Fruit fly (Drosophila melanogaster) whole organism, adult: Measurements from ENCODE around the gene Or67d.

ENCODE experiments used
- CG11617 ChIP-seq: fragments of 200-800 bp; sonication (Bioruptor generic); optimal IDR thresholded peaks from 2 replicates; lab custom pipeline; 2017; ENCODE audit warnings: mild to moderate bottlenecking, missing biosample characterization, missing genetic modification reagents, missing genetic modification characterization
- CG12768 ChIP-seq: fragments of 200-800 bp; sonication (Bioruptor generic); optimal IDR thresholded peaks from 2 replicates; lab custom pipeline; 2017; ENCODE audit warnings: missing biosample characterization, missing genetic modification characterization, mild to moderate bottlenecking, moderate library complexity, missing genetic modification reagents
- CG14711 ChIP-seq: fragments of 200-800 bp; sonication (Bioruptor generic); optimal IDR thresholded peaks from 2 replicates; lab custom pipeline; 2018; ENCODE audit warnings: missing biosample characterization, mild to moderate bottlenecking, missing genetic modification characterization, moderate library complexity
- CG1620 ChIP-seq: fragments of 200-800 bp; sonication (Bioruptor generic); optimal IDR thresholded peaks from 2 replicates; lab custom pipeline; 2016; ENCODE audit warnings: missing biosample characterization, missing genetic modification characterization
- CG33017 ChIP-seq: fragments of 200-800 bp; sonication (Bioruptor generic); optimal IDR thresholded peaks from 2 replicates; lab custom pipeline; 2018; ENCODE audit warnings: missing biosample characterization, mild to moderate bottlenecking, missing genetic modification characterization, moderate library complexity
- CG5204 ChIP-seq: fragments of 200-800 bp; sonication (Bioruptor generic); optimal IDR thresholded peaks from 2 replicates; lab custom pipeline; 2016; ENCODE audit warnings: missing biosample characterization, missing genetic modification characterization
- CG7045 ChIP-seq: fragments of 200-800 bp; sonication (Bioruptor generic); optimal IDR thresholded peaks from 2 replicates; lab custom pipeline; 2017; ENCODE audit warnings: missing biosample characterization, mild to moderate bottlenecking, missing genetic modification characterization
- CG7101 ChIP-seq: fragments of 200-800 bp; sonication (Bioruptor generic); optimal IDR thresholded peaks from 2 replicates; lab custom pipeline; 2018; ENCODE audit warnings: missing biosample characterization, mild to moderate bottlenecking, missing genetic modification characterization, moderate library complexity
- Clk ChIP-seq: fragments of 200-800 bp; sonication (Bioruptor generic); optimal IDR thresholded peaks from 2 replicates; lab custom pipeline; 2017; ENCODE audit warnings: missing biosample characterization, missing genetic modification characterization
- Crg-1 ChIP-seq: fragments of 200-800 bp; sonication (Bioruptor generic); optimal IDR thresholded peaks from 2 replicates; lab custom pipeline; 2016; ENCODE audit warnings: missing biosample characterization, missing genetic modification characterization
- Hr96 ChIP-seq: fragments of 200-800 bp; sonication (Bioruptor generic); optimal IDR thresholded peaks from 2 replicates; lab custom pipeline; 2016; ENCODE audit warnings: missing biosample characterization, missing genetic modification characterization
- Mnt ChIP-seq: fragments of 200-800 bp; sonication (Bioruptor generic); optimal IDR thresholded peaks from 2 replicates; lab custom pipeline; 2016; ENCODE audit warnings: missing biosample characterization, mild to moderate bottlenecking, missing genetic modification characterization
- bab1 ChIP-seq: fragments of 200-800 bp; sonication (Bioruptor generic); optimal IDR thresholded peaks from 3 replicates; lab custom pipeline; 2019; ENCODE audit warnings: missing biosample characterization, mild to moderate bottlenecking, missing genetic modification characterization, moderate library complexity
- cic ChIP-seq: fragments of 200-800 bp; sonication (Bioruptor generic); optimal IDR thresholded peaks from 2 replicates; lab custom pipeline; 2017; ENCODE audit warnings: missing biosample characterization, mild to moderate bottlenecking, missing genetic modification characterization, moderate library complexity
- cnc ChIP-seq, 2 experiments: fragments of >200 bp; optimal IDR thresholded peaks; 2 replicates each; lab custom pipeline; 2017
- kay ChIP-seq: fragments of 200-800 bp; sonication (Bioruptor generic); peaks from one replicate; lab custom pipeline; 2016; ENCODE audit warnings: missing biosample characterization, missing genetic modification characterization, borderline replicate concordance
- ovo ChIP-seq: fragments of 200-800 bp; sonication (Bioruptor generic); optimal IDR thresholded peaks from 2 replicates; lab custom pipeline; 2016; ENCODE audit warnings: missing biosample characterization, missing genetic modification characterization
- pad ChIP-seq: fragments of 200-800 bp; sonication (Bioruptor generic); optimal IDR thresholded peaks from 3 replicates; lab custom pipeline; 2017; ENCODE audit warnings: missing biosample characterization, missing genetic modification characterization, mild to moderate bottlenecking, moderate library complexity, missing genetic modification reagents
- tj ChIP-seq: fragments of 200-800 bp; sonication (Bioruptor generic); optimal IDR thresholded peaks from 3 replicates; lab custom pipeline; 2017; ENCODE audit warnings: missing biosample characterization, mild to moderate bottlenecking, missing genetic modification characterization, moderate library complexity
- toe ChIP-seq: fragments of 200-800 bp; sonication (Bioruptor generic); optimal IDR thresholded peaks from 2 replicates; lab custom pipeline; 2016; ENCODE audit warnings: missing biosample characterization, missing genetic modification characterization

The Or67d gene

DNA sequence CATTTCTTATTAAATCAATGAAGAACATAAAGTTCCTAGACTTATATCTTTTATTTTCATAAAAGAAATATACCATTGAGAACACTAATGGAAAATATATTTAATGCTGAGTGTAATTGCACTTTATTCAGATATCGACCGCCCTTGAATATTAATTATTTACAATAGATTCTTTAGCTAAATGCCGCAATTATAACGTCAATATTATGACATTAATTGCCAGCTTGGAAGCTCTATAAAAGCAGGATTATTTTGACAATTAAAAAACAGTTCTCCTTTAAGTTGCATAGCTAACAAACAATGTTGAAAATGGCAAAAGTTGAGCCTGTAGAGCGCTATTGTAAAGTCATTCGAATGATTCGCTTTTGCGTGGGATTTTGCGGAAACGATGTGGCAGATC is at the start of gene Or67d:
Gene Or67d, plus strand, starts transcription at position 301 of the 400 bp plus-strand sequence.
- TF ChIP-seq CG1620 (GFP tag; lab: Kevin White, UChicago) (no peak), toe (GFP tag; lab: Kevin White, UChicago) (no peak), Mnt (GFP tag; lab: Kevin White, UChicago) (no peak), CG7101 (tag; lab: Kevin White, UChicago) (no peak), cnc (optimal IDR thresholded peaks at IDR 0.05; lab: Kevin White, UChicago) (no peak), tj (no peak), CG11617 (no peak), CG7045 (GFP tag; lab: Kevin White, UChicago) (no peak), CG12768 (no peak), ovo (GFP tag; lab: Kevin White, UChicago) (no peak)

DNA sequence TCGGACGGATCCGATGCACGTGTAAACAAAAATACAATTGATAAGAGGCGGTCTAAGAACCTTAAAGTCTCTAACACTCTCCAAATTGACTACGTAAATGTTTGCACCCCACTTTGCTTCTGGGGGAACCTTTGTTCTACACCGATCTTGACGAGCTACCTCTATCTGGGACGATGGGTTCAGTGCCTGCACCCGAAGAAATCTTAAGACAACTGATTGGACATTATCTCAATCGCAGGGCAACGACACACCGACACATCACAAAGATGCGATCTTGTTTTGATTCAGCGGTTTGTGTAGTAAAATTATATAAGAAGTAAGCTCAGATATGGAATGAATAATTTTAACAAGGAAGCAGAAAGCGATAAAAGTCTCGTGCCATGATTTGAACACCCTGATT is 49.6 kb upstream of the Or67d start:
- TF ChIP-seq ovo (GFP tag; lab: Kevin White, UChicago), result no peak
- no peak for TF ChIP-seq CG7045 (GFP tag; lab: Kevin White, UChicago)

DNA sequence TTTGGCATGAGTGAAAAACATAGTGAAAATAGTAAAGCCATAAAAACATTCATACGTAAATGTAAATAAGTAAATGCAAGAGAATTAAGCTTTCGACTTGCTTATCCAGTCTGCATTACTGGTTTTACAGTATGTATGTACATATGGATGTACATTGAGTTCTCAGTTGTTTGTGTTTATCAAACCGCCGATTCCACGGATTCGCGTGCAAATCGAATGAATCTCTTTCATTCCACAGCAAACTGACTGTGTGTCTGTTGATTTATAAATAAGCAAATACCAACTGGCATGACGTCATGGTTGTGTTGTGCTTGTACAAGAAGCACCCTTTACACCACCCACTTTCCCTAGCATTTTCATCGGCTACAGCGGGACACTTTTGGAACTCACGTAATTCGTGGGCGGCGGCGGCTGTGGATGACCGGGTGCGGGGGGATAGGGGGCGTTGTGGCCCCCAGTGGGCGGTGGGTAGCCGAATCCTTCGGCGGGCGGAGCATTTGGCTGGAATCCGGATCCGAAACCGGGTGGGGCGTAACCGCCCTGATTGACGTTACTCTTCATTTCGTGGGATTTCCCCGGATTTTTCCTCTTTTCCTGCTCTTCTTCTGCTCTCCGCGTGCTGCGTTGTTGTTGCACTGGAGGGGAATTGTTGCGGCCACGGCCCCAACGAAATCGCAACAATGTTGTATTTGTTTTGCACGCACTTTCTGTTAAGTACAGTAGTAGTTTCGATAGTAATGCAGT is 48.4 kb upstream of the Or67d start:
- TF ChIP-seq ovo (GFP tag; lab: Kevin White, UChicago), result no peak
- TF ChIP-seq CG11617, result no peak
- TF ChIP-seq CG7101 (tag; lab: Kevin White, UChicago), result no peak

DNA sequence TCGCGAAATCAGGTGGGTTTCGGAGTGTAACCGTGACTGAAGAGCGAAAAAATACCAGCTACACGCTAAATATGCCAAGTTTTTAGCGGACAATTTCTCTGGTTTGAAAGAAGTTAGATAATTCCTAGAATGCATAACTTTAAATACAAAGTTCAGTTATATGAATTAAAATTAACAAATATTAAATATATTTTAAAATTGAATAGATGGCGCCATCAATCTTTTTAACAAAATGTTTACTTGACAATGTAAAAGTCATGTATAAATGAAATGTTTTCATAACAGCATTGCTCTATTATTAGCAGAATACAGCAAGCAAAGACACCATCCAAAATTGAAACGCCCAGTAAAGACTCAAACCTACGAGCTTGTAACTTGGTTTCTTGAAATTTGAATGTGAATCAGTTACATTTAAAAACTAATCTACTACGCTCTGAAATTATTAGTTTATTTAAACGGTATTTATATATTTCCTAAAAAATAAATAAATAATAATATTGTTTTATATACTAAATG is 47.7 kb upstream of the Or67d start, which contains the start of gene scramb1:
Gene scramb1, minus strand, starts transcription at position 27 of the 516 bp plus-strand sequence.
- TF ChIP-seq pad (GFP tag; lab: Kevin White, UChicago) (no peak), Hr96 (GFP tag; lab: Kevin White, UChicago) (no peak), CG1620 (GFP tag; lab: Kevin White, UChicago) (no peak), ovo (GFP tag; lab: Kevin White, UChicago) (no peak), CG11617 (no peak), bab1 (GFP tag; lab: Kevin White, UChicago) (no peak), tj (no peak), cnc (optimal IDR thresholded peaks at IDR 0.05; lab: Kevin White, UChicago) (no peak), Crg-1 (GFP tag; lab: Kevin White, UChicago) (no peak), kay (GFP tag; lab: Kevin White, UChicago) (no peak), CG7101 (tag; lab: Kevin White, UChicago) (no peak), cic (GFP tag; lab: Kevin White, UChicago) (no peak), CG14711 (tag; lab: Kevin White, UChicago) (no peak), Clk (no peak), CG33017 (tag; lab: Kevin White, UChicago) (no peak), toe (GFP tag; lab: Kevin White, UChicago) (no peak), CG12768 (no peak), CG5204 (GFP tag; lab: Kevin White, UChicago) (no peak)

DNA sequence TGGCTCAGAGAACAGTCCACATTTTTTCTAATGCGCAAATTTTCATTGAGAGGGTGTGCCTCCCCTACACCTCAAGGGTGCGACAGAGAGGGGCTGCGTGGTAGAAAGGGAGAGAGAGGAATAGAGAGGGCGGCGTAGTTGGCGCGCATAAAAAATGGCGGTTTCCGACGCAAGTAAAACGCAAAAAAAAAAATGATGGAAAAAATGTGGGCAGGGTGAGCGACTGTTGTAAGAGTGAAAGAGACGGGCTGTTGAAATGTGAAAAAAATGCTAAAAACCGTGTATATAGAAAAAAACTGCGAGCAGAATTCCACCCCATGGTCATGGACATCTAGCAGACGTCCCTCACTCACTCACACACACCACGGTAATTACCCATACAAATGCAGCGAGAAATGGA is 46.9 kb upstream of the Or67d start:
- no peak for TF ChIP-seq cnc (optimal IDR thresholded peaks at IDR 0.05; lab: Kevin White, UChicago)
- TF ChIP-seq ovo (GFP tag; lab: Kevin White, UChicago), result no peak

DNA sequence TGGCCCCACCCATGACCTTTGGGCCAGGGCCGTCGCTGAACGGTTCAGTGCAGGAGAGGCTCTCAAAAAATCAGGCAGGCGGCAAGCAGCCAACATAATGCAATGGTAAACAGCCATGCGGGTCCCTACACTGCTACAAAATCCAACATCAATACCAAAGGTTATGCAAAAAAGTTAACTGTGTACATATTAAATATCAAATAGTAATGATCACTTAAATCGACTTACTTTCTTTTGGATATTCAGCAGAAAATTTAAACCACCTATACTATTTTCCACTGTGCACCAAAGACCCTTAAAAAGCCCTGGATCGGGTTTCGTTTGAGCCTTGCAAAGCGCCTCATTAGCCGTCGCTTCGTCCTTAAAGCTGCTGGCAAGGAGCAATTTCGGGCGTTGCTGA is 45.9 kb upstream of the Or67d start:
- TF ChIP-seq CG11617, result no peak
- TF ChIP-seq Clk, result no peak
- TF ChIP-seq CG5204 (GFP tag; lab: Kevin White, UChicago), result no peak

DNA sequence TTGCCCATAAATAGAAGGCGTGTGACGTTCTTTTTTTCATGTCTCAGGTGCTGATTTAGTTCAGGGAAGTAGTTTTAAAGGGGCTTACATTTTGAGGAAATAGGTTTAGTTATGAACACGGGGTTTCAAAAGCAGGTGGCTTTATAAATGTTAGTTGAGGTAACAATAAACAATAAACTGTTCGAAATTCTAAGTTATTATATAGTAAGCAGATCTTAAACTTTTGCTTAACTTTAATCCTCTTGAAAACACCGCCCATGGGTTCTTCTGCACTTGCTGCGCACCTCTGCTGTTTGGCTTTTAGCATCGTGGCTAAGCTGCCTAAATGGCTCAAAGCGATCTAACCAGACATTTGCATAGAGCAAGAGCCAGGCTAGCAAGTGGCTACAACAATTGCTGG is 42.5 kb upstream of the Or67d start:
- TF ChIP-seq CG14711 (tag; lab: Kevin White, UChicago) (no peak), Crg-1 (GFP tag; lab: Kevin White, UChicago) (no peak), Mnt (GFP tag; lab: Kevin White, UChicago) (no peak), toe (GFP tag; lab: Kevin White, UChicago) (no peak), CG5204 (GFP tag; lab: Kevin White, UChicago) (no peak), CG7045 (GFP tag; lab: Kevin White, UChicago) (no peak), CG1620 (GFP tag; lab: Kevin White, UChicago) (no peak), CG33017 (tag; lab: Kevin White, UChicago) (no peak), CG11617 (no peak), ovo (GFP tag; lab: Kevin White, UChicago) (no peak), pad (GFP tag; lab: Kevin White, UChicago) (no peak), kay (GFP tag; lab: Kevin White, UChicago) (no peak), CG7101 (tag; lab: Kevin White, UChicago) (no peak), Hr96 (GFP tag; lab: Kevin White, UChicago) (no peak), bab1 (GFP tag; lab: Kevin White, UChicago) (no peak)
